Worm (Caenorhabditis elegans) whole organism, L2 larva: Measurements from ENCODE around the gene T23G7.3.
A peak's percentile ranks its signal among the peaks of the same experiment; 100 is the strongest.

Experiments used
- C34F6.9 ChIP-seq: fragments of 150-350 bp; optimal IDR thresholded peaks from 2 replicates; lab custom pipeline; 2014; ENCODE audit warnings: missing biosample characterization, missing genetic modification characterization
- R02D3.7 ChIP-seq: fragments of 150-350 bp; optimal IDR thresholded peaks from 2 replicates; lab custom pipeline; 2014; ENCODE audit warnings: missing biosample characterization, missing genetic modification characterization
- Y55F3AM.14 ChIP-seq: fragments of 200-800 bp; sonication (Bioruptor generic); optimal IDR thresholded peaks from 2 replicates; lab custom pipeline; 2018; ENCODE audit warnings: mild to moderate bottlenecking, missing genetic modification characterization, missing compliant biosample characterization
- ZK546.5 ChIP-seq: sonication (generic microtip); optimal IDR thresholded peaks from 2 replicates; lab custom pipeline; 2017; ENCODE audit warnings: missing biosample characterization, missing genetic modification characterization
- alr-1 ChIP-seq: fragments of 150-350 bp; optimal IDR thresholded peaks from 2 replicates; lab custom pipeline; 2014; ENCODE audit warnings: missing biosample characterization, missing genetic modification characterization
- aly-2 ChIP-seq: fragments of 150-350 bp; optimal IDR thresholded peaks from 2 replicates; lab custom pipeline; 2014; ENCODE audit warnings: missing biosample characterization, missing genetic modification characterization
- ceh-16 ChIP-seq: fragments of 150-350 bp; optimal IDR thresholded peaks from 2 replicates; lab custom pipeline; 2014; ENCODE audit warnings: missing biosample characterization, missing genetic modification characterization
- ceh-82 ChIP-seq: fragments of 150-350 bp; optimal IDR thresholded peaks from 2 replicates; lab custom pipeline; 2014; ENCODE audit warnings: missing biosample characterization, missing genetic modification characterization
- crh-2 ChIP-seq: sonication (generic microtip); optimal IDR thresholded peaks from 2 replicates; lab custom pipeline; 2017; ENCODE audit warnings: missing biosample characterization, missing genetic modification characterization
- dmd-4 ChIP-seq: sonication (generic microtip); optimal IDR thresholded peaks from 2 replicates; lab custom pipeline; 2017; ENCODE audit warnings: missing biosample characterization, missing genetic modification characterization
- egl-27 ChIP-seq: sonication (generic microtip); optimal IDR thresholded peaks from 3 replicates; lab custom pipeline; 2017; ENCODE audit warnings: missing biosample characterization, missing genetic modification reagents, missing genetic modification characterization
- elt-1 ChIP-seq: fragments of 150-350 bp; optimal IDR thresholded peaks from 2 replicates; lab custom pipeline; 2014; ENCODE audit warnings: missing biosample characterization, missing genetic modification characterization
- elt-3 ChIP-seq: sonication (generic microtip); optimal IDR thresholded peaks from 2 replicates; lab custom pipeline; 2017; ENCODE audit warnings: missing biosample characterization, missing genetic modification characterization
- fos-1 ChIP-seq: fragments of 150-350 bp; optimal IDR thresholded peaks from 2 replicates; lab custom pipeline; 2014; ENCODE audit warnings: missing biosample characterization, missing genetic modification characterization
- lin-11 ChIP-seq: fragments of 150-350 bp; sonication (generic microtip); optimal IDR thresholded peaks from 2 replicates; lab custom pipeline; 2014; ENCODE audit warnings: missing biosample characterization, missing genetic modification characterization, inconsistent platforms, mixed read lengths
- lin-13 ChIP-seq: fragments of 150-350 bp; optimal IDR thresholded peaks from 2 replicates; lab custom pipeline; 2014; ENCODE audit warnings: missing biosample characterization, missing genetic modification reagents, missing genetic modification characterization
- lin-39 ChIP-seq: fragments of 150-350 bp; optimal IDR thresholded peaks from 2 replicates; lab custom pipeline; 2014; ENCODE audit warnings: missing biosample characterization, missing genetic modification reagents, missing genetic modification characterization
- lsy-2 ChIP-seq, 2 experiments: fragments of 150-350 bp in 1 of 2; sonication (generic microtip) in 1 of 2; optimal IDR thresholded peaks; 2 replicates each; lab custom pipeline; 2014 to 2017; ENCODE audit warnings: missing biosample characterization in 2 of 2, missing genetic modification characterization in 2 of 2
- mab-5 ChIP-seq: fragments of 150-350 bp; optimal IDR thresholded peaks from 2 replicates; lab custom pipeline; 2014; ENCODE audit warnings: missing biosample characterization, missing genetic modification characterization
- nhr-10 ChIP-seq: sonication (generic microtip); optimal IDR thresholded peaks from 2 replicates; lab custom pipeline; 2017; ENCODE audit warnings: missing biosample characterization, missing genetic modification characterization
- nhr-12 ChIP-seq: fragments of 150-350 bp; optimal IDR thresholded peaks from 2 replicates; lab custom pipeline; 2014; ENCODE audit warnings: missing biosample characterization, missing genetic modification characterization
- nhr-129 ChIP-seq: fragments of 150-350 bp; optimal IDR thresholded peaks from 2 replicates; lab custom pipeline; 2014; ENCODE audit warnings: missing biosample characterization, missing genetic modification characterization
- nhr-21 ChIP-seq: fragments of 150-350 bp; optimal IDR thresholded peaks from 2 replicates; lab custom pipeline; 2014; ENCODE audit warnings: missing biosample characterization, missing genetic modification characterization
- nhr-23 ChIP-seq: fragments of 150-350 bp; optimal IDR thresholded peaks from 2 replicates; lab custom pipeline; 2014; ENCODE audit warnings: missing biosample characterization, missing genetic modification reagents, missing genetic modification characterization
- nhr-237 ChIP-seq: fragments of 150-350 bp; optimal IDR thresholded peaks from 2 replicates; lab custom pipeline; 2014; ENCODE audit warnings: missing biosample characterization, missing genetic modification characterization
- nhr-25 ChIP-seq: fragments of 150-350 bp; sonication (generic microtip); optimal IDR thresholded peaks from 3 replicates; lab custom pipeline; 2014; ENCODE audit warnings: missing biosample characterization, missing genetic modification characterization
- nhr-6 ChIP-seq: fragments of 150-350 bp; optimal IDR thresholded peaks from 2 replicates; lab custom pipeline; 2014; ENCODE audit warnings: missing biosample characterization, missing genetic modification characterization
- nhr-77 ChIP-seq: fragments of 150-350 bp; optimal IDR thresholded peaks from 2 replicates; lab custom pipeline; 2014; ENCODE audit warnings: missing biosample characterization, missing genetic modification characterization
- sem-4 ChIP-seq: fragments of 150-350 bp; optimal IDR thresholded peaks from 2 replicates; lab custom pipeline; 2014; ENCODE audit warnings: missing biosample characterization, missing genetic modification reagents, missing genetic modification characterization
- skn-1 ChIP-seq: sonication (generic microtip); optimal IDR thresholded peaks from 2 replicates; lab custom pipeline; 2017; ENCODE audit warnings: missing biosample characterization, missing genetic modification characterization
- sma-9 ChIP-seq, 2 experiments: fragments of 150-350 bp in 1 of 2; sonication (generic microtip) in 1 of 2; optimal IDR thresholded peaks; 2 replicates each; lab custom pipeline; 2014 to 2016; ENCODE audit warnings: missing genetic modification characterization in 2 of 2, mild to moderate bottlenecking in 1 of 2, missing biosample characterization in 1 of 2, missing compliant biosample characterization in 1 of 2, missing genetic modification reagents in 1 of 2, moderate library complexity in 1 of 2
- zag-1 ChIP-seq: fragments of 150-350 bp; optimal IDR thresholded peaks from 2 replicates; lab custom pipeline; 2014; ENCODE audit warnings: missing biosample characterization, missing genetic modification characterization
- ztf-1 ChIP-seq: fragments of 200-800 bp; sonication (Bioruptor generic); conservative IDR thresholded peaks from 2 replicates; pipeline ENCODE4 v1.3.6; 2022; ENCODE audit warnings: missing genetic modification characterization, missing compliant biosample characterization

The T23G7.3 gene

DNA sequence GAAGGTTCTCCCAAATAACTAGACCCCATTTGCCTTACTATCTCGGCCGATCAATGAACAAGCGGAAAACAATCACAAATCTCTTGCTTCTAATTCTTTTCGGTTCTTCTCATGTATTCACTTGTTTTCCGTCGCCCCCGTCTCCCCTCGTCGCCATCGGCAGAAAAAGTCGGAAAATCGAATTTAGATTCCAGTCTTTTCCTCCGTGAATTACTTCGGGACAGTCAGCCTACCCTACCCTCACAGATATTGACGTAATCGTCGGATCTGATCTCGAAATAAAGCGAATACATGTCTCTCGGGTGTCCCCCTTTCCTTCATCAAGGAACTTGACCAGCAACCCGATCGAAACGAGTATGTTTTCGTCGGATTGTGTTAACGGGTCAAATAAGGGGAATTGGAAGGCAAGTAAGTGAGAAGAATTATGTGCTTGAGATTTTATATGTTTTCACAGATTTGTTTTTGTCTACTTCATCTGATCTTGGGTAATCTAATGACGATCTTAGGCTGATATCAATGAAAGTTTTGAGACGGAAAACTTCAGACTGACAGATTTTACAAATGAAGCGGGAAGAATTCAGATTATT, 23.0 kb upstream of the T23G7.3 start:
- TF ChIP-seq ceh-16 (tag; lab: Kevin White, UChicago) (peak; percentile 30), alr-1 (no peak)

DNA sequence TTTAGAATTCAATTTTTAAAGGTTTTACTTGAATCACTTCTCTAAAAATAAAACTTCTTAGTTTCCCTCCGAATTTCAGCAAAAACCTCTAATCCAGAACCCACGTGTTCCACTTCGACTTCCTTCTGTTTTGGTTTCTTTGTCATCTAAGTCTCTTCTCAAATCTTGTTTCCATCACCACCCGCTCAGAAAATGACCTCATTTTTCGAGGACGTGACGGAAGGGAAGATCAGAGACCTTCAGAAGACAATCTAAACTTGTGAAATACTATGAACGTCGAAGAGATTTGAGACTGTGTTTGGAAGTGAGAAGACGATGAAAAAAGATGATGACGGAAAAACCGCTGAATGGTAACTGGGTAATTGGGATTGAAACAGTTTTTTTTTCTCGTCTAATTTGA, 22.0 kb upstream of the T23G7.3 start:
- TF ChIP-seq ceh-82 (tag; lab: Kevin White, UChicago) (no peak), nhr-23 (tag; lab: Kevin White, UChicago) (no peak), nhr-25 (tag; lab: Kevin White, UChicago) (peak; percentile 68), egl-27 (tag; lab: Kevin White, UChicago) (peak; percentile 15), C34F6.9 (tag; lab: Kevin White, UChicago) (no peak), nhr-10 (tag; lab: Kevin White, UChicago) (no peak), nhr-6 (no peak), Y55F3AM.14 (no peak), ceh-16 (tag; lab: Kevin White, UChicago) (no peak), nhr-237 (tag; lab: Kevin White, UChicago) (no peak), R02D3.7 (tag; lab: Kevin White, UChicago) (no peak), sem-4 (no peak), lin-11 (tag; lab: Kevin White, UChicago) (no peak), lin-39 (tag; lab: Kevin White, UChicago) (no peak), fos-1 (tag; lab: Kevin White, UChicago) (no peak), sma-9 (GFP tag; optimal IDR thresholded peaks at IDR 0.05; lab: Kevin White, UChicago) (peak; percentile 5), sma-9 (tag; optimal IDR thresholded peaks at IDR 0.05; lab: Kevin White, UChicago) (no peak), elt-1 (tag; lab: Kevin White, UChicago) (no peak)

DNA sequence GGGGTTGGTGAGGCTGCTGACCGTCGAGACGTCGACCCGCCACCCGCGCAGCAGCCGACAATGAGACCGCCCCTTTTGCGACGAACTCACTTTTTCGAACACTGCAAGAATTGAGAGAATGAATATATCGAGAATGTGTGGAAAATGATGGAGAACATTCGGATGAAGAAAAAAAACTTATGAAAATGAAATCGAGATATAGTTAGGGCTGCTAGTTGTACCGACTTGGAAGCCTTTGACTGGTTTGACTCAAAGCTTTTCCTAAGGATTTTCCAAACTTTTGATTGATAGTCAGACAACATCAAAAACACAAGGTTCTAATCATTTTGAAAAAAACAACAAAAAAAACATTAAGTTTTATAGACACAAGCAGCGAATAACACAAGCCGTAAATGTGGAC, 20.8 kb upstream of the T23G7.3 start, which contains the start of gene sym-2:
TSS of gene sym-2 (minus strand) at position 101 of the 400 bp plus-strand sequence.
- TF ChIP-seq elt-3 (tag; lab: Kevin White, UChicago) (no peak), ceh-82 (tag; lab: Kevin White, UChicago) (no peak), Y55F3AM.14 (no peak), lin-11 (tag; lab: Kevin White, UChicago) (no peak), ceh-16 (tag; lab: Kevin White, UChicago) (no peak), nhr-129 (no peak), lsy-2 (tag; optimal IDR thresholded peaks at IDR 0.05; lab: Kevin White, UChicago) (no peak), elt-1 (tag; lab: Kevin White, UChicago) (no peak), ZK546.5 (tag; lab: Kevin White, UChicago) (no peak), zag-1 (tag; lab: Kevin White, UChicago) (no peak), egl-27 (tag; lab: Kevin White, UChicago) (no peak), lin-13 (GFP tag; lab: Kevin White, UChicago) (no peak), crh-2 (tag; lab: Kevin White, UChicago) (no peak), lin-39 (tag; lab: Kevin White, UChicago) (no peak)

DNA sequence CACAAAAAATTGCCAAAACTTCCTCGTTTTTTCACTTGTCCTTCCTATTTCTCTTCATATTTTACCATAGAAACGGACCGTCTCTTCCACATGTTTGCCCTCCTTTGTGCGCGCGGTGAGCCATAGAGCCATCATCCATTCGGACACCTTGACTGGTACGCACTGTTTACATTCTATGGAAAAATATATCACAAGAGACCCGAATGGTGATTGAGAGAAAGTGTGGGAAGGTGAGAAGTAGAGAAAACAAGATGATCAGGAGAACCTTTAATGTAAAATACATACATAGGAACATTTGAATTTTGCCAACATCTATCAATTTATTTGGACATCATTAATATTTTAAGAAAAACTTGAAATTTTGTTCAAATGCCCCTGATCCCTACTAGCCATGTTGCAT, 18.3 kb upstream of the T23G7.3 start:
- no peak for TF ChIP-seq nhr-23 (tag; lab: Kevin White, UChicago)
- no peak for TF ChIP-seq skn-1
- no peak for TF ChIP-seq aly-2 (tag; lab: Kevin White, UChicago)
- TF ChIP-seq fos-1 (tag; lab: Kevin White, UChicago), result no peak
- no peak for TF ChIP-seq ceh-16 (tag; lab: Kevin White, UChicago)
- TF ChIP-seq R02D3.7 (tag; lab: Kevin White, UChicago), result no peak
- TF ChIP-seq nhr-77 (tag; lab: Kevin White, UChicago), result no peak
- no peak for TF ChIP-seq dmd-4 (tag; lab: Kevin White, UChicago)
- TF ChIP-seq lsy-2 (tag; optimal IDR thresholded peaks at IDR 0.05; lab: Kevin White, UChicago), result no peak
- TF ChIP-seq mab-5, result no peak
- TF ChIP-seq sma-9 (GFP tag; optimal IDR thresholded peaks at IDR 0.05; lab: Kevin White, UChicago), result no peak
- TF ChIP-seq sma-9 (tag; optimal IDR thresholded peaks at IDR 0.05; lab: Kevin White, UChicago), result no peak
- no peak for TF ChIP-seq lin-13 (GFP tag; lab: Kevin White, UChicago)
- TF ChIP-seq nhr-12, result no peak
- TF ChIP-seq ztf-1 (GFP tag; lab: Robert Waterston, UW), result no peak
- TF ChIP-seq lin-39 (tag; lab: Kevin White, UChicago), result no peak
- no peak for TF ChIP-seq nhr-21 (tag; lab: Kevin White, UChicago)
- no peak for TF ChIP-seq Y55F3AM.14
- TF ChIP-seq ceh-82 (tag; lab: Kevin White, UChicago), result no peak
